Fruit fly (Drosophila melanogaster) whole organism, embryonic: Measurements from ENCODE around the gene CG43338.
A peak's percentile ranks its signal among the peaks of the same experiment; 100 is the strongest.

ENCODE experiments used
- Atf6 ChIP-seq: fragments of 200-800 bp; sonication (Bioruptor generic); IDR thresholded peaks from 2 replicates; pipeline ENCODE4 v1.3.6; 2022; ENCODE audit warnings: missing biosample characterization, missing genetic modification characterization
- Bteb2 ChIP-seq: fragments of 200-800 bp; sonication (Bioruptor generic); optimal IDR thresholded peaks from 2 replicates; lab custom pipeline; 2016; ENCODE audit warnings: missing biosample characterization, missing genetic modification characterization
- C15 ChIP-seq: fragments of 200-800 bp; sonication (Bioruptor generic); IDR thresholded peaks from 3 replicates; pipeline ENCODE4 v1.3.6; 2022; ENCODE audit warnings: missing biosample characterization, missing genetic modification characterization
- CG10147 ChIP-seq: fragments of 200-800 bp; sonication (Bioruptor generic); optimal IDR thresholded peaks from 2 replicates; lab custom pipeline; 2019; ENCODE audit warnings: missing biosample characterization, mild to moderate bottlenecking, missing genetic modification characterization, moderate library complexity
- CG10959 ChIP-seq: fragments of 200-800 bp; sonication (Bioruptor generic); IDR thresholded peaks from 2 replicates; pipeline ENCODE4 v1.3.6; 2022; ENCODE audit warnings: missing biosample characterization, missing genetic modification characterization
- CG11398 ChIP-seq: fragments of 200-800 bp; sonication (Bioruptor generic); optimal IDR thresholded peaks from 2 replicates; lab custom pipeline; 2016; ENCODE audit warnings: missing biosample characterization, missing genetic modification characterization
- CG12391 ChIP-seq: fragments of 200-800 bp; sonication (Bioruptor generic); optimal IDR thresholded peaks from 3 replicates; lab custom pipeline; 2018; ENCODE audit warnings: missing biosample characterization, mild to moderate bottlenecking, missing genetic modification characterization, moderate library complexity
- CG14441 ChIP-seq: fragments of 200-800 bp; sonication (Bioruptor generic); IDR thresholded peaks from 2 replicates; pipeline ENCODE4 v1.3.6; 2022; ENCODE audit warnings: missing biosample characterization, missing genetic modification characterization
- CG1647 ChIP-seq: fragments of 200-800 bp; sonication (Bioruptor generic); optimal IDR thresholded peaks from 3 replicates; lab custom pipeline; 2016; ENCODE audit warnings: missing biosample characterization, missing genetic modification characterization
- CG17612 ChIP-seq: fragments of 200-800 bp; sonication (Bioruptor generic); IDR thresholded peaks from 2 replicates; pipeline ENCODE4 v1.3.6; 2022; ENCODE audit warnings: missing biosample characterization, missing genetic modification characterization
- CG1792 ChIP-seq: fragments of 200-800 bp; sonication (Bioruptor generic); optimal IDR thresholded peaks from 2 replicates; lab custom pipeline; 2016; ENCODE audit warnings: missing biosample characterization, missing genetic modification characterization
- CG18764 ChIP-seq: fragments of 200-800 bp; sonication (Bioruptor generic); optimal IDR thresholded peaks from 3 replicates; lab custom pipeline; 2016; ENCODE audit warnings: missing biosample characterization, missing genetic modification characterization
- CG30403 ChIP-seq: fragments of 200-800 bp; sonication (Bioruptor generic); optimal IDR thresholded peaks from 3 replicates; lab custom pipeline; 2016; ENCODE audit warnings: missing biosample characterization, missing genetic modification characterization
- CG31388 ChIP-seq: fragments of 200-800 bp; sonication (Bioruptor generic); optimal IDR thresholded peaks from 2 replicates; lab custom pipeline; 2016; ENCODE audit warnings: missing biosample characterization, missing genetic modification characterization
- CG32767 ChIP-seq: fragments of 200-800 bp; sonication (Bioruptor generic); IDR thresholded peaks from 2 replicates; pipeline ENCODE4 v1.3.6; 2022; ENCODE audit warnings: missing biosample characterization, missing genetic modification characterization
- CG32772 ChIP-seq: fragments of 200-800 bp; sonication (Bioruptor generic); IDR thresholded peaks from 2 replicates; pipeline ENCODE4 v1.3.6; 2022; ENCODE audit warnings: missing biosample characterization, missing genetic modification characterization
- CG34422 ChIP-seq: fragments of 200-800 bp; sonication (Bioruptor generic); IDR thresholded peaks from 3 replicates; pipeline ENCODE4 v1.3.6; 2022; ENCODE audit warnings: missing biosample characterization, missing genetic modification characterization
- CG6175 ChIP-seq: fragments of 200-800 bp; sonication (Bioruptor generic); IDR thresholded peaks from 3 replicates; pipeline ENCODE4 v1.3.6; 2022; ENCODE audit warnings: missing biosample characterization, missing genetic modification characterization
- D ChIP-seq, 2 experiments: fragments of 200-800 bp in 1 of 2; fragments of >200 bp in 1 of 2; sonication (Bioruptor generic) in 1 of 2; optimal IDR thresholded peaks; 2 replicates in 1 of 2; 3 replicates in 1 of 2; lab custom pipeline; 2017; ENCODE audit warnings: mild to moderate bottlenecking in 1 of 2, missing biosample characterization in 1 of 2, missing genetic modification characterization in 1 of 2, missing genetic modification reagents in 1 of 2
- Dip3 ChIP-seq: fragments of 200-800 bp; sonication (Bioruptor generic); optimal IDR thresholded peaks from 3 replicates; lab custom pipeline; 2016; ENCODE audit warnings: missing biosample characterization, missing genetic modification characterization
- Ets97D ChIP-seq: fragments of 200-800 bp; sonication (Bioruptor generic); optimal IDR thresholded peaks from 3 replicates; lab custom pipeline; 2016; ENCODE audit warnings: missing biosample characterization, missing genetic modification characterization
- Gsc ChIP-seq: fragments of 200-800 bp; sonication (Bioruptor generic); IDR thresholded peaks from 2 replicates; pipeline ENCODE4 v1.3.6; 2022; ENCODE audit warnings: missing biosample characterization, missing genetic modification characterization
- Lhr ChIP-seq: fragments of 200-800 bp; sonication (Bioruptor generic); optimal IDR thresholded peaks from 3 replicates; lab custom pipeline; 2017; ENCODE audit warnings: mild to moderate bottlenecking, missing biosample characterization, missing genetic modification reagents, missing genetic modification characterization
- NC2β ChIP-seq: fragments of 200-800 bp; sonication (Bioruptor generic); optimal IDR thresholded peaks from 2 replicates; lab custom pipeline; 2016; ENCODE audit warnings: missing biosample characterization, missing genetic modification characterization
- YL-1 ChIP-seq: fragments of 200-800 bp; sonication (Bioruptor generic); optimal IDR thresholded peaks from 3 replicates; lab custom pipeline; 2017; ENCODE audit warnings: missing biosample characterization, mild to moderate bottlenecking, missing genetic modification characterization
- abd-A ChIP-seq: fragments of 200-800 bp; sonication (Bioruptor generic); optimal IDR thresholded peaks from 3 replicates; lab custom pipeline; 2019; ENCODE audit warnings: missing biosample characterization, mild to moderate bottlenecking, missing genetic modification characterization, moderate library complexity
- amos ChIP-seq: fragments of 200-800 bp; sonication (Bioruptor generic); IDR thresholded peaks from 2 replicates; pipeline ENCODE4 v1.3.6; 2022; ENCODE audit warnings: missing biosample characterization, missing genetic modification characterization; ENCODE audit not compliant: partially characterized antibody
- aop ChIP-seq: fragments of 200-800 bp; sonication (Bioruptor generic); IDR thresholded peaks from 2 replicates; pipeline ENCODE4 v1.3.6; 2022; ENCODE audit warnings: missing biosample characterization, missing genetic modification characterization
- cas ChIP-seq: fragments of 200-800 bp; sonication (Bioruptor generic); IDR thresholded peaks from 2 replicates; pipeline ENCODE4 v1.3.6; 2022; ENCODE audit warnings: missing biosample characterization, missing genetic modification characterization
- chif ChIP-seq, 2 experiments: fragments of 200-800 bp; sonication (Bioruptor generic); optimal IDR thresholded peaks; 3 replicates each; lab custom pipeline; 2016; ENCODE audit warnings: missing biosample characterization in 2 of 2, missing genetic modification characterization in 2 of 2
- crp ChIP-seq, 2 experiments: fragments of 200-800 bp; sonication (Bioruptor generic); optimal IDR thresholded peaks; 2 replicates in 1 of 2; 3 replicates in 1 of 2; lab custom pipeline; 2017; ENCODE audit warnings: missing biosample characterization in 2 of 2, missing genetic modification characterization in 2 of 2, mild to moderate bottlenecking in 1 of 2, moderate library complexity in 1 of 2
- cwo ChIP-seq: fragments of 200-800 bp; sonication (Bioruptor generic); optimal IDR thresholded peaks from 3 replicates; lab custom pipeline; 2017; ENCODE audit warnings: missing biosample characterization, missing genetic modification characterization, mild to moderate bottlenecking, moderate library complexity, missing genetic modification reagents
- dan ChIP-seq: fragments of 200-800 bp; sonication (Bioruptor generic); IDR thresholded peaks from 2 replicates; pipeline ENCODE4 v1.3.6; 2022; ENCODE audit warnings: missing biosample characterization, missing genetic modification characterization
- ewg ChIP-seq: fragments of 200-800 bp; sonication (Bioruptor generic); optimal IDR thresholded peaks from 3 replicates; lab custom pipeline; 2017; ENCODE audit warnings: mild to moderate bottlenecking, missing biosample characterization, missing genetic modification reagents, missing genetic modification characterization
- eyg ChIP-seq: fragments of 200-800 bp; sonication (Bioruptor generic); optimal IDR thresholded peaks from 3 replicates; lab custom pipeline; 2016; ENCODE audit warnings: missing biosample characterization, missing genetic modification characterization
- kah ChIP-seq: fragments of 200-800 bp; sonication (Bioruptor generic); optimal IDR thresholded peaks from 2 replicates; lab custom pipeline; 2018; ENCODE audit warnings: missing biosample characterization, mild to moderate bottlenecking, missing genetic modification characterization
- lilli ChIP-seq: fragments of 200-800 bp; sonication (Bioruptor generic); optimal IDR thresholded peaks from 3 replicates; lab custom pipeline; 2016; ENCODE audit warnings: missing biosample characterization, missing genetic modification characterization
- nom ChIP-seq: fragments of 200-800 bp; sonication (Bioruptor generic); optimal IDR thresholded peaks from 2 replicates; lab custom pipeline; 2017; ENCODE audit warnings: missing biosample characterization, missing genetic modification characterization, mild to moderate bottlenecking, moderate library complexity, missing genetic modification reagents
- org-1 ChIP-seq: fragments of 200-800 bp; sonication (Bioruptor generic); optimal IDR thresholded peaks from 2 replicates; lab custom pipeline; 2017; ENCODE audit warnings: missing biosample characterization, missing genetic modification characterization
- phol ChIP-seq: fragments of 200-800 bp; sonication (Bioruptor generic); optimal IDR thresholded peaks from 3 replicates; lab custom pipeline; 2018; ENCODE audit warnings: missing biosample characterization, mild to moderate bottlenecking, missing genetic modification characterization, moderate library complexity
- pita ChIP-seq: fragments of 200-800 bp; sonication (Bioruptor generic); optimal IDR thresholded peaks from 2 replicates; lab custom pipeline; 2017; ENCODE audit warnings: missing biosample characterization, mild to moderate bottlenecking, missing genetic modification characterization
- rib ChIP-seq: fragments of 200-800 bp; sonication (Bioruptor generic); IDR thresholded peaks from 2 replicates; pipeline ENCODE4 v1.3.6; 2022; ENCODE audit warnings: missing biosample characterization, missing genetic modification characterization
- schlank ChIP-seq: fragments of 200-800 bp; sonication (Bioruptor generic); optimal IDR thresholded peaks from 2 replicates; lab custom pipeline; 2018; ENCODE audit warnings: missing biosample characterization, mild to moderate bottlenecking, missing genetic modification characterization
- shn ChIP-seq: fragments of 200-800 bp; sonication (Bioruptor generic); optimal IDR thresholded peaks from 3 replicates; lab custom pipeline; 2016; ENCODE audit warnings: missing biosample characterization, missing genetic modification characterization
- sob ChIP-seq: fragments of 200-800 bp; sonication (Bioruptor generic); IDR thresholded peaks from 2 replicates; pipeline ENCODE4 v1.3.6; 2022; ENCODE audit warnings: missing biosample characterization, missing genetic modification characterization
- trem ChIP-seq: fragments of 200-800 bp; optimal IDR thresholded peaks from 3 replicates; lab custom pipeline; 2019; ENCODE audit warnings: missing biosample characterization, mild to moderate bottlenecking, missing genetic modification characterization, moderate library complexity
- ttk ChIP-seq: fragments of 200-800 bp; sonication (Bioruptor generic); IDR thresholded peaks from 2 replicates; pipeline ENCODE4 v2.1.2; 2022; ENCODE audit warnings: missing biosample characterization, missing genetic modification characterization
- unc-4 ChIP-seq: fragments of 200-800 bp; sonication (Bioruptor generic); IDR thresholded peaks from 2 replicates; pipeline ENCODE4 v1.3.6; 2022; ENCODE audit warnings: missing biosample characterization, missing genetic modification characterization; ENCODE audit not compliant: partially characterized antibody
- vfl ChIP-seq: fragments of 200-800 bp; sonication (Bioruptor generic); optimal IDR thresholded peaks from 2 replicates; lab custom pipeline; 2016; ENCODE audit warnings: missing biosample characterization, missing genetic modification characterization
- yki ChIP-seq: fragments of >200 bp; optimal IDR thresholded peaks from 3 replicates; lab custom pipeline; 2018
- z ChIP-seq: fragments of 200-800 bp; sonication (Bioruptor generic); IDR thresholded peaks from 3 replicates; pipeline ENCODE4 v1.3.6; 2022; ENCODE audit warnings: missing biosample characterization, missing genetic modification characterization

The CG43338 gene

DNA sequence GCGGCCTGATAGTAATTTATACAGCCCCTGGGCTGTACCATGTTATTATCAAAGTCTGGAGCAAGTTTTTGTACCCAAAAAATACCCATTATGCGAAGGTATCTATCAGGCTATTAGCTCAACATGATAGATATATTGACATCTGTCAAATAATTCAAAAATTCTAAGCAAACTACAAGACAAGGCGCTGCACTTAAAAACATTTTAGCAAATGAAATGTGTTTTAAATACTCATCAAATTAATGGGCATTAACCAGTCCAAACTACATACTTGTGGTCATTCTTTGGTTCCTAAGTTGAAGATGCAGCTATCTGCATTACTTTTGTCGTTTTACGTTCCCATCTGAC, 17.7 kb downstream of the CG43338 start (continued):
- TF ChIP-seq phol (tag; lab: Kevin White, UChicago) (peak; percentile 86), abd-A (tag; lab: Kevin White, UChicago) (no peak), schlank (tag; lab: Kevin White, UChicago) (no peak), CG31388 (GFP tag; lab: Kevin White, UChicago) (peak; percentile 47), amos (no peak), lilli (GFP tag; lab: Kevin White, UChicago) (peak; percentile 47), dan (GFP tag; lab: Robert Waterston, UW) (peak; percentile 54; the same call in 1 of the 2 replicates), aop (no peak), Bteb2 (GFP tag; lab: Kevin White, UChicago) (no peak), rib (no peak), C15 (GFP tag; lab: Robert Waterston, UW) (no peak), ttk (GFP tag; lab: Robert Waterston, UW) (peak; percentile 75), eyg (peak; percentile 28), shn (GFP tag; lab: Kevin White, UChicago) (no peak), Dip3 (GFP tag; lab: Kevin White, UChicago) (no peak), CG10147 (GFP tag; lab: Kevin White, UChicago) (peak; percentile 56), Ets97D (GFP tag; lab: Kevin White, UChicago) (peak; percentile 36), sob (GFP tag; lab: Robert Waterston, UW) (peak; percentile 75), CG1792 (GFP tag; lab: Kevin White, UChicago) (peak; percentile 51), YL-1 (GFP tag; lab: Kevin White, UChicago) (no peak), CG11398 (GFP tag; lab: Kevin White, UChicago) (no peak), chif (GFP tag; optimal IDR thresholded peaks at IDR 0.05; lab: Kevin White, UChicago) (peak; percentile 42 to 80), unc-4 (GFP tag; lab: Robert Waterston, UW) (no peak), Lhr (GFP tag; lab: Kevin White, UChicago) (peak; percentile 31), cwo (GFP tag; lab: Kevin White, UChicago) (peak; percentile 37), NC2β (GFP tag; lab: Kevin White, UChicago) (peak; percentile 21), CG14441 (peak; percentile 67), z (GFP tag; lab: Robert Waterston, UW) (peak; percentile 41; the same call in 1 of the 3 replicates), cas (no peak), CG18764 (peak; percentile 63), crp (GFP tag; optimal IDR thresholded peaks at IDR 0.05; lab: Kevin White, UChicago) (peak in 1 of 2 experiments; percentile 3), CG32772 (GFP tag; lab: Robert Waterston, UW) (peak; percentile 84), nom (GFP tag; lab: Kevin White, UChicago) (no peak), CG30403 (peak; percentile 65), Atf6 (GFP tag; lab: Robert Waterston, UW) (no peak), CG17612 (GFP tag; lab: Robert Waterston, UW) (peak; percentile 63), CG12391 (tag; lab: Kevin White, UChicago) (peak; percentile 49), CG34422 (GFP tag; lab: Robert Waterston, UW) (peak; percentile 71; the same call in 2 of the 3 replicates), trem (tag; lab: Kevin White, UChicago) (peak; percentile 57), CG6175 (GFP tag; lab: Robert Waterston, UW) (peak; percentile 45; the same call in 1 of the 3 replicates), ewg (GFP tag; lab: Kevin White, UChicago) (peak; percentile 43), org-1 (GFP tag; lab: Kevin White, UChicago) (peak; percentile 15), D (optimal IDR thresholded peaks at IDR 0.05; lab: Kevin White, UChicago) (no peak), D (GFP tag; optimal IDR thresholded peaks at IDR 0.05; lab: Kevin White, UChicago) (peak; percentile 78), yki (lab: Kevin White, UChicago) (no peak), Gsc (GFP tag; lab: Robert Waterston, UW) (peak; percentile 59), CG1647 (GFP tag; lab: Kevin White, UChicago) (peak; percentile 78), pita (no peak), CG10959 (GFP tag; lab: Robert Waterston, UW) (peak; percentile 68), CG32767 (0 out of 2 replicates have a peak, but pooled peaks have one; percentile 48), kah (GFP tag; lab: Kevin White, UChicago) (peak; percentile 23), vfl (GFP tag; lab: Kevin White, UChicago) (no peak)
